Worm (Caenorhabditis elegans): ENCODE results near the gene srh-89.

srh-89 gene

DNA sequence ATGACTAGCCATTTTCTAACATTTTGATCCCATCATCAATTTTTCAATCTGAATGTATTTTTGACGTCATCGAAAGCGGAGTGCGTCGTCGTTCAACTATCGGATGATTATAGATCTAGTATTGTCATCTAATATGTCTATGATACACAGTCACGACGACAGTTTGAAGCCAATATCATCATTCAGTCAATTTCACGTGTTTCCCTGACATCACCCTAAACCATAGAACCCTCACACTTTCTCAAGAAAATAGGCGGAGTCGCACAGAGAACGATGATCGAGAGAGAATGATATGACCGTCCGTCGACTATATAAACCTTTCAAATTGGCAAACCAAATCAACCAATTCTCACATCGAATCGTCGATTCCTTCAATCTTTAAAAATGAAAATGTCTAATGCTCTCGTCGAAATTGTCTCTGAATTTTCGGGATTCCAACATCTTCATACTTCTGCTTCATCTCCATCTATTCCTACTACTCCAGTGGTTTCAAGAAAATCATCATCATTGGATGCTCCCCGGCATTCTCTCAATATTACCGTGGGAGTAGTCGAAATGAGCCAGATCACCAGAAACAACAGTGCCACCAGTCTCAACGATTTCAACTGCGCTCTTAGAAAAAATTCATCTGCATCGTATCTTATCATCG lies 48.7 kb downstream of the srh-89 start, which contains the start of gene F18E3.13 (continued):
- TF ChIP-seq unc-39 (tag; optimal IDR thresholded peaks at IDR 0.05), result no peak
- TF ChIP-seq lin-13 (GFP tag; optimal IDR thresholded peaks at IDR 0.05), result no peak
- TF ChIP-seq lin-39 (tag; optimal IDR thresholded peaks at IDR 0.05), result no peak
- no peak for TF ChIP-seq dmd-4 (tag; optimal IDR thresholded peaks at IDR 0.05)
- TF ChIP-seq nhr-77 (tag; optimal IDR thresholded peaks at IDR 0.05), result no peak
- no peak for TF ChIP-seq mbf-1 (tag; optimal IDR thresholded peaks at IDR 0.05)
- TF ChIP-seq nhr-21 (tag; optimal IDR thresholded peaks at IDR 0.05), result peak; percentile 97
- no peak for TF ChIP-seq lin-11 (tag; optimal IDR thresholded peaks at IDR 0.05)
- TF ChIP-seq C34F6.9 (tag; optimal IDR thresholded peaks at IDR 0.05), result no peak
- TF ChIP-seq snpc-4 (tag; optimal IDR thresholded peaks at IDR 0.05), result no peak
- TF ChIP-seq nhr-12 (tag; optimal IDR thresholded peaks at IDR 0.05), result no peak
- TF ChIP-seq sem-4 (tag; optimal IDR thresholded peaks at IDR 0.05), result peak; percentile 48
- TF ChIP-seq blmp-1 (tag; optimal IDR thresholded peaks at IDR 0.05; ENCODE audit: insufficient read depth), result peak; percentile 94
- TF ChIP-seq ztf-11 (tag; optimal IDR thresholded peaks at IDR 0.05), result no peak
- TF ChIP-seq nhr-11 (tag; optimal IDR thresholded peaks at IDR 0.05), result no peak
- TF ChIP-seq ceh-82 (tag; optimal IDR thresholded peaks at IDR 0.05), result no peak
- peak; percentile 63 for TF ChIP-seq nhr-6 (tag; optimal IDR thresholded peaks at IDR 0.05)
- TF ChIP-seq ztf-1 (GFP tag; conservative IDR thresholded peaks at IDR 0.05), result no peak
- peak; percentile 35 for TF ChIP-seq F13H6.1 (tag; optimal IDR thresholded peaks at IDR 0.05)
- no peak for TF ChIP-seq nhr-23 (tag; optimal IDR thresholded peaks at IDR 0.05)
- no peak for TF ChIP-seq nhr-10 (tag; optimal IDR thresholded peaks at IDR 0.05)
- no peak for TF ChIP-seq skn-1 (tag; optimal IDR thresholded peaks at IDR 0.05)
- TF ChIP-seq ama-1 (optimal IDR thresholded peaks at IDR 0.05), result peak; percentile 86

DNA sequence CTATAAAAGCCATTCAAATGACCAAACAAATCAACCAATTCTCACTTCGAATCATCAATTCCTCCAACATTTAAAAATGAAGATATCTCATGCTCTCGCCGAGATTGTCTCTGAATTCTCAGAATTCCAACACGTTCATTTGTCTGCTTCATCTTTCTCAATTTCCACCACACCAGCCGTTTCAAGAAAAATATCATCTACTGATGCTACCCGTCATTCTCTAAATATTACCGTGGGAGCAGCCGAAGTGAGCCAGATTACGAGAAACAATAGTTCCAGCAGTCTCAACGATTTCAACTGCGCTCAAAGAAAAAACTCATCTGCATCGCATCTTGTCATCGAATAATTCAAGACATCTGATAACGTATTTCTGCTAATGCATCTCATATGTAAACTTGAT lies 49.7 kb downstream of the srh-89 start, which contains the start of gene F18E3.12:
TSS of gene F18E3.12 (plus strand) at position 77 of the 400 bp plus-strand sequence.
- TF ChIP-seq crh-2 (tag; optimal IDR thresholded peaks at IDR 0.05), result no peak
- peak; percentile 77 for TF ChIP-seq ama-1 (optimal IDR thresholded peaks at IDR 0.05)
